ENCODE assay signal across 1 fruit fly cellular context in the genomic region with DNA sequence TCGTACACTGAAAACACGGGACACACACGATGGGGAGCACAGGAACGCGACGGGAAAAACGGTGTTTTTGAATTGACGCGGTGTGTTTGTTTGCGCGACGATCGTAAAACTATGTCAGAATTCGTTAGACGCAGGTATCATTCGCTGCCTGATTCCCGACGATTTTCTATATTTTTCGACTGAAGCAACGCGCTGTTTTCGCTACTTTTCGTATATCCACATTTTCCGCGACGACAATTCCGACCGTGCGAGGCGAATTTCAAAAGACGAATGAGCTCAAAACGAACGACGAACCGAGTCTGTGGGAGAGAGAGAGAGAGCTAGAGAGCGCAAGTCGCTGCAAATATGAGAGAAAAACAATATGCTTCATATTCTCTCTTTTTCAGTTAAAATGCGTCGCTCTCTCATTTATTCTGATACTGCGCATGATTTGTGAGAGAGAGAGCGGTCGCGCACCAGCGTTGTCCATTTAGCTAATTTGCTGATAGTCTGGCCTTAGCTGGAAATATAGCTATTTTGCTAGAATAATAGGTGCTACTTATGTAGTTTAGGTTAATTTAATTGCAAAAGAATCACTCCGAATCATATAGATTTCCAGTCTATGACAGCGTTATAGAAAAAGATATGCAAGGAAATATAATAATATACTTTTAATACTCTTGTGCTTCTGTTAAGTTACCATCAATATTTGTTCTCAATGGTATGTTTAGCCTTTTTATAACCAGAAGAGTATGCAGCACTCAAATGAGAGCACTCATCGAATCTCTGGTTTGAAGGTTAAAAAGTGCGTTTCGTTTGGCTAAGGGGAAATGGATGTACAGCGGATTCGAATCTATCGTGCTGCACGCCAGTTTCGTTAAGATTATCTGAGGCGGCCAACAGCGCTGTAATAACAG.
TF ChIP-seq lines count a peak whose summit lies in the region.

TSS of gene Ten-m (minus strand) at position 274 of the 896 bp plus-strand sequence.

TF ChIP-seq in whole organism, embryonic, 481 proteins besides CTCF, POLR2A, EP300 and RAD21 (continued from another document and continues in another):
- TF ChIP-seq CG5953 (GFP tag; IDR thresholded peaks at IDR 0.05; lab: Robert Waterston, UW) (no peak), CkIIα-i1 (GFP tag; IDR thresholded peaks at IDR 0.05; lab: Robert Waterston, UW) (no peak), hkb (optimal IDR thresholded peaks at IDR 0.05; lab: Kevin White, UChicago) (peak; percentile 50), hkb (GFP tag; IDR thresholded peaks at IDR 0.05; lab: Robert Waterston, UW) (peak; percentile 58; the same call in 1 of the 2 replicates), zen2 (GFP tag; IDR thresholded peaks at IDR 0.05; lab: Robert Waterston, UW; ENCODE audit: partially characterized antibody) (peak; percentile 71; the same call in 2 of the 3 replicates), Eip74EF (GFP tag; optimal IDR thresholded peaks at IDR 0.05; lab: Kevin White, UChicago) (peak in 1 of 2 experiments; percentile 58), D19B (GFP tag; optimal IDR thresholded peaks at IDR 0.05; lab: Kevin White, UChicago) (no peak), sc (optimal IDR thresholded peaks at IDR 0.05; lab: Kevin White, UChicago) (no peak), sc (GFP tag; optimal IDR thresholded peaks at IDR 0.05; lab: Kevin White, UChicago) (no peak), CG6813 (GFP tag; optimal IDR thresholded peaks at IDR 0.05; lab: Kevin White, UChicago) (no peak), amos (GFP tag; IDR thresholded peaks at IDR 0.05; lab: Robert Waterston, UW; ENCODE audit: partially characterized antibody) (peak; percentile 33; the same call in 1 of the 2 replicates), ftz-f1 (GFP tag; optimal IDR thresholded peaks at IDR 0.05; lab: Kevin White, UChicago) (peak; percentile 82), zfh1 (GFP tag; IDR thresholded peaks at IDR 0.05; lab: Robert Waterston, UW) (no peak), onecut (GFP tag; IDR thresholded peaks at IDR 0.05; lab: Robert Waterston, UW) (peak; percentile 26; the same call in 1 of the 2 replicates), CG15514 (GFP tag; optimal IDR thresholded peaks at IDR 0.05; lab: Kevin White, UChicago) (peak; percentile 30), CG30403 (GFP tag; optimal IDR thresholded peaks at IDR 0.05; lab: Kevin White, UChicago) (peak; percentile 27), wor (GFP tag; IDR thresholded peaks at IDR 0.05; lab: Robert Waterston, UW) (no peak), mirr (GFP tag; optimal IDR thresholded peaks at IDR 0.05; lab: Kevin White, UChicago) (no peak), Hey (tag; optimal IDR thresholded peaks at IDR 0.05; lab: Kevin White, UChicago) (no peak), Trl (optimal IDR thresholded peaks at IDR 0.05; lab: Kevin White, UChicago) (peak; percentile 99), Trl (GFP tag; optimal IDR thresholded peaks at IDR 0.05; lab: Kevin White, UChicago) (peak; percentile 85), rib (GFP tag; IDR thresholded peaks at IDR 0.05; lab: Robert Waterston, UW) (peak; percentile 24; the same call in 1 of the 2 replicates), CG14014 (GFP tag; IDR thresholded peaks at IDR 0.05; lab: Robert Waterston, UW) (no peak; the same call in 1 of the 2 replicates), inv (GFP tag; IDR thresholded peaks at IDR 0.05; lab: Robert Waterston, UW; ENCODE audit: partially characterized antibody) (no peak), CG7745 (tag; optimal IDR thresholded peaks at IDR 0.05; lab: Kevin White, UChicago) (no peak), HHEX (GFP tag; optimal IDR thresholded peaks at IDR 0.05; lab: Kevin White, UChicago) (peak; percentile 14), Lim3 (GFP tag; IDR thresholded peaks at IDR 0.05; lab: Robert Waterston, UW) (no peak), CG6854 (GFP tag; optimal IDR thresholded peaks at IDR 0.05; lab: Kevin White, UChicago) (peak; percentile 17), prd (optimal IDR thresholded peaks at IDR 0.05; lab: Kevin White, UChicago) (no peak), prd (GFP tag; IDR thresholded peaks at IDR 0.05; lab: Robert Waterston, UW) (no peak), nmo (GFP tag; optimal IDR thresholded peaks at IDR 0.05; lab: Kevin White, UChicago) (peak; percentile 48), bcd (GFP tag; optimal IDR thresholded peaks at IDR 0.05; lab: Kevin White, UChicago) (no peak), CG15696 (tag; optimal IDR thresholded peaks at IDR 0.05; lab: Kevin White, UChicago) (peak; percentile 54), Lpt (GFP tag; optimal IDR thresholded peaks at IDR 0.05; lab: Kevin White, UChicago) (no peak), Dip3 (GFP tag; optimal IDR thresholded peaks at IDR 0.05; lab: Kevin White, UChicago) (no peak), jing (GFP tag; optimal IDR thresholded peaks at IDR 0.05; lab: Kevin White, UChicago) (no peak), br (optimal IDR thresholded peaks at IDR 0.05; lab: Kevin White, UChicago) (no peak), croc (GFP tag; conservative IDR thresholded peaks at IDR 0.05; lab: Robert Waterston, UW) (no peak), chm (GFP tag; IDR thresholded peaks at IDR 0.05; lab: Robert Waterston, UW) (peak; percentile 91), CG14965 (GFP tag; optimal IDR thresholded peaks at IDR 0.05; lab: Kevin White, UChicago; ENCODE audit: borderline replicate concordance) (no peak), CG9215 (GFP tag; IDR thresholded peaks at IDR 0.05; lab: Robert Waterston, UW) (0 out of 2 replicates have a peak, but pooled peaks have one; percentile 20), CG4404 (GFP tag; IDR thresholded peaks at IDR 0.05; lab: Robert Waterston, UW) (no peak), gce (GFP tag; IDR thresholded peaks at IDR 0.05; lab: Robert Waterston, UW) (peak; percentile 73; the same call in 2 of the 3 replicates), cwo (GFP tag; optimal IDR thresholded peaks at IDR 0.05; lab: Kevin White, UChicago) (no peak), CG1603 (tag; optimal IDR thresholded peaks at IDR 0.05; lab: Kevin White, UChicago) (peak; percentile 9), Ravus (GFP tag; IDR thresholded peaks at IDR 0.05; lab: Robert Waterston, UW) (no peak), CG3163 (GFP tag; optimal IDR thresholded peaks at IDR 0.05; lab: Kevin White, UChicago) (peak; percentile 12), sisA (GFP tag; IDR thresholded peaks at IDR 0.05; lab: Robert Waterston, UW) (no peak), Hr3 (GFP tag; optimal IDR thresholded peaks at IDR 0.05; lab: Kevin White, UChicago) (peak; percentile 16), bab2 (GFP tag; optimal IDR thresholded peaks at IDR 0.05; lab: Kevin White, UChicago) (no peak), sr (GFP tag; IDR thresholded peaks at IDR 0.05; lab: Robert Waterston, UW) (0 out of 3 replicates have a peak, but pooled peaks have one; percentile 16), CG6689 (GFP tag; IDR thresholded peaks at IDR 0.05; lab: Robert Waterston, UW) (no peak; the same call in 1 of the 2 replicates), phol (tag; optimal IDR thresholded peaks at IDR 0.05; lab: Kevin White, UChicago) (peak; percentile 18), row (GFP tag; IDR thresholded peaks at IDR 0.05; lab: Robert Waterston, UW) (peak; percentile 98), az2 (GFP tag; optimal IDR thresholded peaks at IDR 0.05; lab: Kevin White, UChicago) (peak; percentile 10), cas (GFP tag; IDR thresholded peaks at IDR 0.05; lab: Robert Waterston, UW) (no peak), wek (GFP tag; optimal IDR thresholded peaks at IDR 0.05; lab: Kevin White, UChicago) (peak; percentile 23), CG5180 (GFP tag; optimal IDR thresholded peaks at IDR 0.05; lab: Kevin White, UChicago) (peak; percentile 56), Lhr (GFP tag; optimal IDR thresholded peaks at IDR 0.05; lab: Kevin White, UChicago) (no peak), CG14667 (GFP tag; IDR thresholded peaks at IDR 0.05; lab: Robert Waterston, UW) (no peak), dm (GFP tag; optimal IDR thresholded peaks at IDR 0.05; lab: Kevin White, UChicago) (no peak), Dek (tag; optimal IDR thresholded peaks at IDR 0.05; lab: Kevin White, UChicago) (peak; percentile 10), ap (GFP tag; IDR thresholded peaks at IDR 0.05; lab: Robert Waterston, UW) (no peak), sug (tag; optimal IDR thresholded peaks at IDR 0.05; lab: Kevin White, UChicago) (peak; percentile 81), CG4707 (GFP tag; optimal IDR thresholded peaks at IDR 0.05; lab: Kevin White, UChicago) (peak; percentile 5), CG11093 (GFP tag; IDR thresholded peaks at IDR 0.05; lab: Robert Waterston, UW) (no peak), gsb-n (tag; optimal IDR thresholded peaks at IDR 0.05; lab: Kevin White, UChicago) (peak; percentile 47), her (GFP tag; optimal IDR thresholded peaks at IDR 0.05; lab: Kevin White, UChicago) (peak; percentile 45), Oli (tag; optimal IDR thresholded peaks at IDR 0.05; lab: Kevin White, UChicago) (peak; percentile 43), Deaf1 (tag; optimal IDR thresholded peaks at IDR 0.05; lab: Kevin White, UChicago) (peak; percentile 96), CG4282 (GFP tag; optimal IDR thresholded peaks at IDR 0.05; lab: Kevin White, UChicago) (no peak), nerfin-2 (GFP tag; IDR thresholded peaks at IDR 0.05; lab: Robert Waterston, UW; ENCODE audit: partially characterized antibody) (0 out of 2 replicates have a peak, but pooled peaks have one; percentile 55), ash1 (GFP tag; optimal IDR thresholded peaks at IDR 0.05; lab: Kevin White, UChicago) (peak; percentile 88), CG10147 (GFP tag; optimal IDR thresholded peaks at IDR 0.05; lab: Kevin White, UChicago) (peak; percentile 47), bigmax (GFP tag; optimal IDR thresholded peaks at IDR 0.05; lab: Kevin White, UChicago) (peak; percentile 31), al (GFP tag; IDR thresholded peaks at IDR 0.05; lab: Robert Waterston, UW) (no peak), sima (GFP tag; optimal IDR thresholded peaks at IDR 0.05; lab: Kevin White, UChicago) (no peak), MTF-1 (GFP tag; optimal IDR thresholded peaks at IDR 0.05; lab: Kevin White, UChicago; ENCODE audit: borderline replicate concordance) (peak; percentile 20), Opbp (GFP tag; IDR thresholded peaks at IDR 0.05; lab: Robert Waterston, UW; ENCODE audit: partially characterized antibody) (peak; percentile 36; the same call in 1 of the 3 replicates), Dad (GFP tag; optimal IDR thresholded peaks at IDR 0.05; lab: Kevin White, UChicago) (no peak), CG11456 (GFP tag; IDR thresholded peaks at IDR 0.05; lab: Robert Waterston, UW) (0 out of 3 replicates have a peak, but pooled peaks have one; percentile 11), CG10959 (GFP tag; IDR thresholded peaks at IDR 0.05; lab: Robert Waterston, UW) (no peak), Fer1 (GFP tag; optimal IDR thresholded peaks at IDR 0.05; lab: Kevin White, UChicago) (peak; percentile 38), Ptx1 (GFP tag; IDR thresholded peaks at IDR 0.05; lab: Robert Waterston, UW) (no peak), CG15269 (tag; optimal IDR thresholded peaks at IDR 0.05; lab: Kevin White, UChicago) (peak; percentile 77), lola (GFP tag; optimal IDR thresholded peaks at IDR 0.05; lab: Kevin White, UChicago) (peak in 1 of 3 experiments; percentile 58), ac (GFP tag; optimal IDR thresholded peaks at IDR 0.05; lab: Kevin White, UChicago) (no peak), HLHmδ (GFP tag; optimal IDR thresholded peaks at IDR 0.05; lab: Kevin White, UChicago) (peak; percentile 75), dpn (GFP tag; optimal IDR thresholded peaks at IDR 0.05; lab: Kevin White, UChicago) (no peak), CG14050 (GFP tag; IDR thresholded peaks at IDR 0.05; lab: Robert Waterston, UW) (no peak), ERR (GFP tag; optimal IDR thresholded peaks at IDR 0.05; lab: Kevin White, UChicago) (peak; percentile 70), CHES-1-like (GFP tag; optimal IDR thresholded peaks at IDR 0.05; lab: Kevin White, UChicago) (peak; percentile 17), HmgD (GFP tag; optimal IDR thresholded peaks at IDR 0.05; lab: Kevin White, UChicago) (no peak), Hsf (GFP tag; optimal IDR thresholded peaks at IDR 0.05; lab: Kevin White, UChicago) (peak; percentile 11), CG12299 (tag; optimal IDR thresholded peaks at IDR 0.05; lab: Kevin White, UChicago) (peak; percentile 5), CG31224 (GFP tag; IDR thresholded peaks at IDR 0.05; lab: Robert Waterston, UW) (peak; percentile 45; the same call in 1 of the 2 replicates), CG10431 (GFP tag; optimal IDR thresholded peaks at IDR 0.05; lab: Kevin White, UChicago) (peak; percentile 19), CG8089 (GFP tag; optimal IDR thresholded peaks at IDR 0.05; lab: Kevin White, UChicago) (peak; percentile 40), danr (GFP tag; IDR thresholded peaks at IDR 0.05; lab: Robert Waterston, UW) (no peak), caup (GFP tag; optimal IDR thresholded peaks at IDR 0.05; lab: Kevin White, UChicago; ENCODE audit: severe bottlenecking) (peak; percentile 41), slou (GFP tag; optimal IDR thresholded peaks at IDR 0.05; lab: Kevin White, UChicago) (no peak), CG10209 (GFP tag; optimal IDR thresholded peaks at IDR 0.05; lab: Kevin White, UChicago) (peak; percentile 19), p53 (GFP tag; optimal IDR thresholded peaks at IDR 0.05; lab: Kevin White, UChicago) (peak; percentile 21), usp (GFP tag; optimal IDR thresholded peaks at IDR 0.05; lab: Kevin White, UChicago) (no peak), CG4328 (GFP tag; optimal IDR thresholded peaks at IDR 0.05; lab: Kevin White, UChicago) (peak; percentile 33), CG11560 (tag; IDR thresholded peaks at IDR 0.05; lab: Robert Waterston, UW) (no peak), CG18011 (GFP tag; optimal IDR thresholded peaks at IDR 0.05; lab: Kevin White, UChicago) (no peak), CG11504 (tag; optimal IDR thresholded peaks at IDR 0.05; lab: Kevin White, UChicago) (peak; percentile 41), CG42726 (GFP tag; IDR thresholded peaks at IDR 0.05; lab: Robert Waterston, UW; ENCODE audit: partially characterized antibody) (peak; percentile 68), CG7839 (tag; optimal IDR thresholded peaks at IDR 0.05; lab: Kevin White, UChicago) (peak; percentile 41), CG9932 (GFP tag; IDR thresholded peaks at IDR 0.05; lab: Robert Waterston, UW) (0 out of 2 replicates have a peak, but pooled peaks have one; percentile 43), ato (GFP tag; IDR thresholded peaks at IDR 0.05; lab: Robert Waterston, UW; ENCODE audit: partially characterized antibody) (peak; percentile 53; the same call in 1 of the 2 replicates), Rx (GFP tag; IDR thresholded peaks at IDR 0.05; lab: Robert Waterston, UW) (no peak), cad (GFP tag; optimal IDR thresholded peaks at IDR 0.05; lab: Kevin White, UChicago) (peak; percentile 69), chinmo (GFP tag; IDR thresholded peaks at IDR 0.05; lab: Robert Waterston, UW; ENCODE audit: partially characterized antibody) (peak; percentile 70; the same call in 3 of the 4 replicates), emc (GFP tag; optimal IDR thresholded peaks at IDR 0.05; lab: Kevin White, UChicago) (no peak), CG16815 (GFP tag; optimal IDR thresholded peaks at IDR 0.05; lab: Kevin White, UChicago) (no peak), ems (GFP tag; optimal IDR thresholded peaks at IDR 0.05; lab: Kevin White, UChicago) (no peak)
